Worm (Caenorhabditis elegans) whole organism, L3 larva: ENCODE results near the gene F44F4.3.

Experiments
- ama-1 ChIP-seq: fragments of 150-350 bp; optimal IDR thresholded peaks from 2 replicates; lab custom pipeline; 2018
- egl-27 ChIP-seq: sonication (generic microtip); optimal IDR thresholded peaks from 4 replicates; lab custom pipeline; 2017; ENCODE audit warnings: missing biosample characterization, missing genetic modification reagents, missing genetic modification characterization
- elt-1 ChIP-seq: fragments of 150-350 bp; optimal IDR thresholded peaks from 2 replicates; lab custom pipeline; 2014; ENCODE audit warnings: missing biosample characterization, missing genetic modification characterization
- nhr-11 ChIP-seq: fragments of 150-350 bp; optimal IDR thresholded peaks from 2 replicates; lab custom pipeline; 2014; ENCODE audit warnings: missing biosample characterization, missing genetic modification characterization
- nhr-12 ChIP-seq: fragments of 150-350 bp; optimal IDR thresholded peaks from 2 replicates; lab custom pipeline; 2014; ENCODE audit warnings: missing biosample characterization, missing genetic modification characterization
- nhr-28 ChIP-seq: fragments of 150-350 bp; optimal IDR thresholded peaks from 2 replicates; lab custom pipeline; 2014; ENCODE audit warnings: missing biosample characterization, missing genetic modification characterization
- pqm-1 ChIP-seq: fragments of 150-350 bp; optimal IDR thresholded peaks from 2 replicates; lab custom pipeline; 2017; ENCODE audit warnings: missing biosample characterization, missing genetic modification characterization, inconsistent platforms
- skn-1 ChIP-seq: fragments of 150-350 bp; optimal IDR thresholded peaks from 2 replicates; lab custom pipeline; 2014; ENCODE audit warnings: missing biosample characterization, missing genetic modification characterization
- snpc-4 ChIP-seq: fragments of 150-350 bp; optimal IDR thresholded peaks from 2 replicates; lab custom pipeline; 2014; ENCODE audit warnings: missing biosample characterization, missing genetic modification characterization
- unc-62 ChIP-seq: fragments of 150-350 bp; sonication (generic microtip); optimal IDR thresholded peaks from 4 replicates; lab custom pipeline; 2014; ENCODE audit warnings: missing biosample characterization, missing genetic modification reagents, missing genetic modification characterization
- ztf-4 ChIP-seq: fragments of 150-350 bp; optimal IDR thresholded peaks from 2 replicates; lab custom pipeline; 2014; ENCODE audit warnings: missing biosample characterization, missing genetic modification characterization

DNA sequence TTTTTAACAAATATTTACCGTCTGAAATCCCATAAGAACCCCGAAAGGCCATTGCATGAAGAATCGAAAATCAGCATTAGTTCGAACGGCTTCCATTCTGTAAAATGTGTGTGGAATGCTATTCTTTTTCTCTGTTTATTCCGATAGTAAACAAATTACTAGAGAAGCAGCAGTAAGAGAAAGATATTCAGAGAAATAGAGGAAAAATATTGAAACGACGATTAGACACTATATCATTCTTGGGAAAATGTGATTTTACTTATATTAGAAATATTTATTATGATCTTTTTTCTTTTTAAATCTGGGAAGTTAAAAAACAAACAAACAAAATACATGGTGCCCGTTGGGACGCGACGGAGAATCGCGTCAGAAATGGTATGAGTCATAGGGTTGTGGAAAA, 42.2 kb downstream of the F44F4.3 start, which contains the start of gene M106.8:
- no peak for TF ChIP-seq unc-62 (GFP tag; lab: Kevin White, UChicago)
- no peak for TF ChIP-seq nhr-12 (tag; lab: Kevin White, UChicago)
- TF ChIP-seq egl-27 (tag; lab: Kevin White, UChicago): no peak
- no peak for TF ChIP-seq snpc-4
- no peak for TF ChIP-seq elt-1 (tag; lab: Kevin White, UChicago)
- TF ChIP-seq ama-1 (lab: Kevin White, UChicago): no peak
- no peak for TF ChIP-seq nhr-28 (tag; lab: Kevin White, UChicago)
- TF ChIP-seq skn-1 (tag; lab: Kevin White, UChicago): no peak
- no peak for TF ChIP-seq nhr-11 (tag; lab: Kevin White, UChicago)
- no peak for TF ChIP-seq ztf-4 (tag; lab: Kevin White, UChicago)
- TF ChIP-seq pqm-1 (tag; lab: Kevin White, UChicago): no peak
